Fruit fly (Drosophila melanogaster) whole organism, pupa: ENCODE data around the gene Kots.
A peak's percentile ranks its signal among the peaks of the same experiment; 100 is the strongest.

Experiments used
- CG10348 ChIP-seq: fragments of 200-800 bp; sonication (Bioruptor generic); IDR thresholded peaks from 2 replicates; pipeline ENCODE4 v1.3.6; 2022; ENCODE audit warnings: missing biosample characterization, missing genetic modification characterization
- CG12605 ChIP-seq: fragments of 200-800 bp; sonication (Bioruptor generic); IDR thresholded peaks from 2 replicates; pipeline ENCODE4 v1.3.6; 2022; ENCODE audit warnings: missing biosample characterization, missing genetic modification characterization
- CG13204 ChIP-seq: fragments of 200-800 bp; sonication (Bioruptor generic); optimal IDR thresholded peaks from 2 replicates; lab custom pipeline; 2018; ENCODE audit warnings: missing biosample characterization, mild to moderate bottlenecking, missing genetic modification characterization, moderate library complexity
- CG14655 ChIP-seq: fragments of 200-800 bp; sonication (Bioruptor generic); optimal IDR thresholded peaks from 3 replicates; lab custom pipeline; 2017; ENCODE audit warnings: mild to moderate bottlenecking, missing biosample characterization, missing genetic modification reagents, missing genetic modification characterization
- CG15710 ChIP-seq: fragments of 200-800 bp; sonication (Bioruptor generic); optimal IDR thresholded peaks from 2 replicates; lab custom pipeline; 2018; ENCODE audit warnings: missing biosample characterization, mild to moderate bottlenecking, missing genetic modification characterization, moderate library complexity
- CG17806 ChIP-seq: fragments of 200-800 bp; sonication (Bioruptor generic); optimal IDR thresholded peaks from 2 replicates; lab custom pipeline; 2018; ENCODE audit warnings: missing biosample characterization, mild to moderate bottlenecking, missing genetic modification characterization, moderate library complexity
- CG32121 ChIP-seq: fragments of 200-800 bp; sonication (Bioruptor generic); IDR thresholded peaks from 2 replicates; pipeline ENCODE4 v1.3.6; 2022; ENCODE audit warnings: missing biosample characterization, missing genetic modification characterization
- CG34367 ChIP-seq: fragments of 200-800 bp; sonication (Bioruptor generic); optimal IDR thresholded peaks from 2 replicates; lab custom pipeline; 2018; ENCODE audit warnings: missing biosample characterization, mild to moderate bottlenecking, missing genetic modification characterization
- CG4496 ChIP-seq: fragments of 200-800 bp; sonication (Bioruptor generic); IDR thresholded peaks from 3 replicates; pipeline ENCODE4 v1.3.6; 2022; ENCODE audit warnings: missing biosample characterization, missing genetic modification characterization
- CG8159 ChIP-seq: fragments of 200-800 bp; sonication (Bioruptor generic); optimal IDR thresholded peaks from 3 replicates; lab custom pipeline; 2018; ENCODE audit warnings: missing biosample characterization, mild to moderate bottlenecking, missing genetic modification characterization, moderate library complexity
- CG8301 ChIP-seq: fragments of 200-800 bp; sonication (Bioruptor generic); optimal IDR thresholded peaks from 2 replicates; lab custom pipeline; 2018; ENCODE audit warnings: missing biosample characterization, mild to moderate bottlenecking, missing genetic modification characterization
- CG9948 ChIP-seq: fragments of 200-800 bp; sonication (Bioruptor generic); optimal IDR thresholded peaks from 2 replicates; lab custom pipeline; 2018; ENCODE audit warnings: missing biosample characterization, mild to moderate bottlenecking, missing genetic modification characterization, moderate library complexity
- D1 ChIP-seq: fragments of 200-800 bp; sonication (Bioruptor generic); optimal IDR thresholded peaks from 2 replicates; lab custom pipeline; 2018; ENCODE audit warnings: missing biosample characterization, mild to moderate bottlenecking, missing genetic modification characterization, moderate library complexity
- EcR ChIP-seq: fragments of 200-800 bp; sonication (Bioruptor generic); optimal IDR thresholded peaks from 3 replicates; lab custom pipeline; 2019; ENCODE audit warnings: missing biosample characterization, missing genetic modification characterization, mild to moderate bottlenecking, moderate library complexity, missing genetic modification reagents
- Ets98B ChIP-seq: fragments of 200-800 bp; sonication (Bioruptor generic); IDR thresholded peaks from 2 replicates; pipeline ENCODE4 v1.3.6; 2022; ENCODE audit warnings: missing biosample characterization, missing genetic modification characterization
- Pif1A ChIP-seq: fragments of 200-800 bp; sonication (Bioruptor generic); optimal IDR thresholded peaks from 3 replicates; lab custom pipeline; 2016; ENCODE audit warnings: missing biosample characterization, missing genetic modification characterization
- Pif1B ChIP-seq: fragments of 200-800 bp; sonication (Bioruptor generic); optimal IDR thresholded peaks from 3 replicates; lab custom pipeline; 2016; ENCODE audit warnings: missing biosample characterization, missing genetic modification characterization
- Snoo ChIP-seq: fragments of 200-800 bp; sonication (Bioruptor generic); optimal IDR thresholded peaks from 3 replicates; lab custom pipeline; 2017; ENCODE audit warnings: missing biosample characterization, mild to moderate bottlenecking, missing genetic modification characterization, inconsistent platforms
- fd96Ca ChIP-seq: fragments of 200-800 bp; sonication (Bioruptor generic); IDR thresholded peaks from 3 replicates; pipeline ENCODE4 v1.3.6; 2022; ENCODE audit warnings: missing biosample characterization, missing genetic modification characterization
- gl ChIP-seq: fragments of 200-800 bp; sonication (Bioruptor generic); optimal IDR thresholded peaks from 2 replicates; lab custom pipeline; 2018; ENCODE audit warnings: missing biosample characterization, mild to moderate bottlenecking, missing genetic modification characterization
- rn ChIP-seq: fragments of 200-800 bp; sonication (Bioruptor generic); IDR thresholded peaks from 2 replicates; pipeline ENCODE4 v1.3.6; 2022; ENCODE audit warnings: missing biosample characterization, missing genetic modification characterization

Kots gene

DNA sequence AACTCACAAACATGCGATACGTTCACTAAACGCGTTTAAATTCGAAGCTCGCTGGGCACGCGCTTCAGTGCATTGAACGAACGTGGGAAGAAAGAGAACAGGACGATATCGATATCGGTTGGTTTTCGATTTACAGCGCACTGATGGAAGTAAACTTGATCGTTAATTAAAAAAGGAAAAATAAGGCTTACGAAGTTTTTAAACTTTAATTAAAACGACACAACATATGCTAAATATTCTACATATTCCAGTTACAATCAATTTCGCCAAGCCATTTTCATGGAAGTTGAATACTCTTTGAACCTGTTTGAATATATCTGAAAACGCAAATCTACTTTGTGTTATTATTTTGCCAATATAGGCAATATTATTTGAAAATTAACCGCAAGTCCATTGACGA is at the start of gene Kots:
Gene Kots (minus strand): TSS at position 101 of the 400 bp plus-strand sequence.
- TF ChIP-seq fd96Ca (no peak), Ets98B (no peak), CG4496 (GFP tag; lab: Robert Waterston, UW) (no peak), CG10348 (no peak), Snoo (tag; lab: Kevin White, UChicago) (no peak), CG15710 (tag; lab: Kevin White, UChicago) (no peak), CG12605 (no peak), rn (GFP tag; lab: Robert Waterston, UW) (no peak), CG9948 (no peak), CG34367 (tag; lab: Kevin White, UChicago) (no peak), CG14655 (GFP tag; lab: Kevin White, UChicago) (no peak), CG8301 (tag; lab: Kevin White, UChicago) (no peak), CG8159 (no peak), D1 (tag; lab: Kevin White, UChicago) (no peak), gl (tag; lab: Kevin White, UChicago) (no peak), CG13204 (GFP tag; lab: Kevin White, UChicago) (no peak), EcR (GFP tag; lab: Kevin White, UChicago) (no peak), Pif1A (GFP tag; lab: Kevin White, UChicago) (no peak), CG17806 (tag; lab: Kevin White, UChicago) (no peak)

DNA sequence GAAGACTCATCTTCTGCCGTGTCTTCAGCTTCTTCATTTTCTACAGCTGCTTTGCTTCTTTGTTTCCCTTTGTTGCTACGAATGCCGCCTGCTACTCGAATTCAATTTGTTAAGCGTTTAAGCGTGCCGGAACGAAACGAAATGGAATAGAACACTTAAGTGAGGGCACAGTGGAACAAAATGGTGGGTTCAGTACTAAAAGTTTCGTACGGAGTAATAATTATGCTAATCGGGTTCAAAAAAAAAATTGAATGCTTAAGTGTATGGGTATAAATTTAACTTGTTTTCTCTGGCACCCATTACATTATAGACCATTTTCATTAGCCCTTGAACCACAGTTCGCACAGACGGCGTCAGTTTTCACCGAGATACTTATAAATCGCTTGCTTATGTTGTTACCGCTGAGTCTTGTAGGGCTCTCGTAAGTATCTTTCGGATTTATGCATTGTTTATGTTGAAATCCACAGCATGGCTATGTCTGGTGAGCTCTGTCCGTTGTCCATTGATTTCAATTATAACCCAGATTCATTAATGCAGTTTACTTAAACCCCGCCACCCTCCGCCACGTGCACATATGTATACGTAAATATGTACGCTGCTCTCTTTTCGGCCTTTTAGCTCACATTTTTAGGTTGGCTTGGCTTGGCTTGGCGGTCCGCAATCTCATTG is 48.6 kb upstream of the Kots start:
- TF ChIP-seq CG17806 (tag; lab: Kevin White, UChicago) = peak; percentile 95
- TF ChIP-seq D1 (tag; lab: Kevin White, UChicago) = peak; percentile 84
- TF ChIP-seq CG32121 (GFP tag; lab: Robert Waterston, UW) = peak; percentile 82
- TF ChIP-seq CG14655 (GFP tag; lab: Kevin White, UChicago) = peak; percentile 82
- TF ChIP-seq EcR (GFP tag; lab: Kevin White, UChicago) = no peak
- TF ChIP-seq Pif1A (GFP tag; lab: Kevin White, UChicago) = peak; percentile 88
- TF ChIP-seq CG4496 (GFP tag; lab: Robert Waterston, UW) = peak; percentile 95
- peak; percentile 86 for TF ChIP-seq rn (GFP tag; lab: Robert Waterston, UW)
- TF ChIP-seq Snoo (tag; lab: Kevin White, UChicago) = peak; percentile 78
- TF ChIP-seq Ets98B = peak; percentile 88
- peak; percentile 85 for TF ChIP-seq CG34367 (tag; lab: Kevin White, UChicago)
- peak; percentile 93 for TF ChIP-seq fd96Ca
- TF ChIP-seq CG13204 (GFP tag; lab: Kevin White, UChicago) = peak; percentile 55
- peak; percentile 88 for TF ChIP-seq Pif1B (GFP tag; lab: Kevin White, UChicago)
- TF ChIP-seq CG9948 = peak; percentile 77
- peak; percentile 88 for TF ChIP-seq CG12605
- TF ChIP-seq CG15710 (tag; lab: Kevin White, UChicago) = peak; percentile 83
- no peak for TF ChIP-seq CG10348
- peak; percentile 95 for TF ChIP-seq gl (tag; lab: Kevin White, UChicago)
- peak; percentile 87 for TF ChIP-seq CG8301 (tag; lab: Kevin White, UChicago)
- peak; percentile 96 for TF ChIP-seq CG8159

- TF ChIP-seq CG34367 (tag; lab: Kevin White, UChicago) (peak; percentile 6), Pif1B (GFP tag; lab: Kevin White, UChicago) (no peak), CG32121 (GFP tag; lab: Robert Waterston, UW) (no peak), Ets98B (no peak), D1 (tag; lab: Kevin White, UChicago) (no peak), CG12605 (no peak), fd96Ca (no peak), CG14655 (GFP tag; lab: Kevin White, UChicago) (peak; percentile 14), Snoo (tag; lab: Kevin White, UChicago) (no peak), CG9948 (peak; percentile 12), CG15710 (tag; lab: Kevin White, UChicago) (peak; percentile 37), CG17806 (tag; lab: Kevin White, UChicago) (peak; percentile 14), CG13204 (GFP tag; lab: Kevin White, UChicago) (no peak), CG8159 (peak; percentile 58), EcR (GFP tag; lab: Kevin White, UChicago) (peak; percentile 17), gl (tag; lab: Kevin White, UChicago) (no peak), CG8301 (tag; lab: Kevin White, UChicago) (peak; percentile 7), Pif1A (GFP tag; lab: Kevin White, UChicago) (no peak), CG4496 (GFP tag; lab: Robert Waterston, UW) (no peak), CG10348 (no peak), rn (GFP tag; lab: Robert Waterston, UW) (no peak)
Observed at dm6 chr3R:14011629-14012028, 47.7 kb upstream of the Kots start.

- TF ChIP-seq Ets98B = no peak
- no peak for TF ChIP-seq fd96Ca
- no peak for TF ChIP-seq CG10348
- no peak for TF ChIP-seq CG32121 (GFP tag; lab: Robert Waterston, UW)
- no peak for TF ChIP-seq CG12605
- TF ChIP-seq CG9948 = no peak
- TF ChIP-seq CG14655 (GFP tag; lab: Kevin White, UChicago) = no peak
- TF ChIP-seq CG34367 (tag; lab: Kevin White, UChicago) = no peak
Observed at dm6 chr3R:14011175-14011574, 47.2 kb upstream of the Kots start.

DNA sequence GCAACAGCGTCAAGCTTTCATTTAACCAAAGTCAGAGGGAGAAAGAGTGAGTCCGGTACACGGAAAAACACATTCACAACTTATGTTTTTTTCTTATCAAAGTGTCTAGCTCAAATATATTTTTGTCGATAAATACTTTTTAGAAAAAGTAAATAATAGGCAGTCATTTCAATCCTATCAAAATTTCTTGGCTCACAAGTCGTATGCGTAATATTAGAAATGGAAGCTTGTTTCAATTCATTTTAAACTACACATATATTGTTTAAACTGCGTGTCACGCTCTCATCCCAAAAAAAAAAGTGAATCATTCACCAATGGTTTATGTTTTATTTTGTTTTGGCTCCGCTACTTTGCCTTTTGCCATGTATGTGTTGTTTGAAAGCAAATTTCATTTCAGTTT is 45.7 kb upstream of the Kots start:
- TF ChIP-seq Pif1A (GFP tag; lab: Kevin White, UChicago) (peak; percentile 16), EcR (GFP tag; lab: Kevin White, UChicago) (no peak), Ets98B (no peak)

dm6 chr3R:14008854-14009253 is 44.9 kb upstream of the Kots start:
- peak; percentile 94 for TF ChIP-seq CG4496 (GFP tag; lab: Robert Waterston, UW)
- peak; percentile 88 for TF ChIP-seq CG8301 (tag; lab: Kevin White, UChicago)
- TF ChIP-seq Snoo (tag; lab: Kevin White, UChicago) = peak; percentile 47
- peak; percentile 73 for TF ChIP-seq CG10348
- TF ChIP-seq CG32121 (GFP tag; lab: Robert Waterston, UW) = peak; percentile 91
- TF ChIP-seq rn (GFP tag; lab: Robert Waterston, UW) = peak; percentile 87
- TF ChIP-seq CG12605 = peak; percentile 89
- peak; percentile 59 for TF ChIP-seq CG15710 (tag; lab: Kevin White, UChicago)
- TF ChIP-seq Pif1B (GFP tag; lab: Kevin White, UChicago) = peak; percentile 69
- peak; percentile 93 for TF ChIP-seq Ets98B
- TF ChIP-seq EcR (GFP tag; lab: Kevin White, UChicago) = no peak
- TF ChIP-seq CG13204 (GFP tag; lab: Kevin White, UChicago) = peak; percentile 8
- TF ChIP-seq CG17806 (tag; lab: Kevin White, UChicago) = peak; percentile 78
- peak; percentile 75 for TF ChIP-seq CG8159
- TF ChIP-seq CG34367 (tag; lab: Kevin White, UChicago) = peak; percentile 63
- peak; percentile 86 for TF ChIP-seq Pif1A (GFP tag; lab: Kevin White, UChicago)
- peak; percentile 66 for TF ChIP-seq CG9948
- TF ChIP-seq D1 (tag; lab: Kevin White, UChicago) = peak; percentile 39
- peak; percentile 94 for TF ChIP-seq fd96Ca
- TF ChIP-seq gl (tag; lab: Kevin White, UChicago) = peak; percentile 13
- TF ChIP-seq CG14655 (GFP tag; lab: Kevin White, UChicago) = peak; percentile 85
